Worm (Caenorhabditis elegans): ENCODE measurements around the gene srz-42.

DNA sequence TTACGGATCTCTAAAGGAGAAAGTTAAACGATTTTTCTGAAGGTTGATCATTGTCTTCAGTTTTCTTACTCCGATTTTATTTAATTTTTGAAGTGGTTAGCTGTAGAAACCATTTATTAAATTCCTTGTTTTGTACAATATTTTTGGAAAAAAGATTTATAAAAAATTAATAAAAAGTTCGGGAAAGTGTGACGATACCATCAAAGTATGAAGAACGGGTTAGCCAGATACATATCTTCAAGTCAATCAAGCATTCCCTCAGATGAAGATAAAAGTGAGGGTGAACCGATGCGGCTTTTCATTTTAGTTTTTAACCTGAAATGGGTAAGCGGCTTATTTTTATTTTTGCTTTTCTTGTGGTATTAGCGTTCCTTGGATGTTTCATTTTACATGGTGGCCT is 36.3 kb downstream of the srz-42 start, which contains the start of gene R05A10.6:
- TF ChIP-seq flt-1 (GFP tag; IDR thresholded peaks at IDR 0.05) (no peak), med-1 (GFP tag; optimal IDR thresholded peaks at IDR 0.05; ENCODE audit: insufficient read depth) (no peak), ztf-29 (GFP tag; IDR thresholded peaks at IDR 0.05) (no peak)
